Worm (Caenorhabditis elegans): ENCODE data around the gene alh-13.

The alh-13 gene

ce11 chrX:12819512-12819911 is 37.3 kb downstream of the alh-13 start:
- TF ChIP-seq lim-6 (tag; optimal IDR thresholded peaks at IDR 0.05) (no peak), ceh-45 (GFP tag; IDR thresholded peaks at IDR 0.05) (no peak), pag-3 (tag; optimal IDR thresholded peaks at IDR 0.05; ENCODE audit: borderline replicate concordance) (no peak), ama-1 (optimal IDR thresholded peaks at IDR 0.05) (no peak), che-1 (tag; optimal IDR thresholded peaks at IDR 0.05) (no peak), hlh-6 (tag; optimal IDR thresholded peaks at IDR 0.05) (no peak), fkh-6 (tag; optimal IDR thresholded peaks at IDR 0.05) (no peak)

- TF ChIP-seq ceh-19 (GFP tag; optimal IDR thresholded peaks at IDR 0.05) (no peak), pha-4 (tag; optimal IDR thresholded peaks at IDR 0.05) (no peak), dmd-4 (tag; optimal IDR thresholded peaks at IDR 0.05; ENCODE audit: borderline replicate concordance) (no peak), ceh-22 (tag; optimal IDR thresholded peaks at IDR 0.05) (no peak), fkh-6 (tag; optimal IDR thresholded peaks at IDR 0.05) (no peak), rnt-1 (tag; optimal IDR thresholded peaks at IDR 0.05) (no peak), tbx-7 (tag; optimal IDR thresholded peaks at IDR 0.05) (no peak), ceh-24 (tag; optimal IDR thresholded peaks at IDR 0.05) (no peak), C08G9.2 (tag; optimal IDR thresholded peaks at IDR 0.05) (no peak), npax-4 (tag; optimal IDR thresholded peaks at IDR 0.05) (no peak), elt-2 (tag; optimal IDR thresholded peaks at IDR 0.05) (no peak), sox-4 (tag; optimal IDR thresholded peaks at IDR 0.05) (no peak), pqm-1 (tag; optimal IDR thresholded peaks at IDR 0.05) (no peak)
These were observed 43.0 kb downstream of the alh-13 start for ce11 chrX:12825174-12825573.

- no peak for TF ChIP-seq elt-4 (tag; optimal IDR thresholded peaks at IDR 0.05)
- TF ChIP-seq lim-6 (tag; optimal IDR thresholded peaks at IDR 0.05): no peak
- TF ChIP-seq hlh-15 (tag; optimal IDR thresholded peaks at IDR 0.05): no peak
- no peak for TF ChIP-seq pat-9 (tag; optimal IDR thresholded peaks at IDR 0.05)
- no peak for TF ChIP-seq unc-3 (GFP tag; conservative IDR thresholded peaks at IDR 0.05)
- TF ChIP-seq unc-3 (tag; optimal IDR thresholded peaks at IDR 0.05): no peak
- TF ChIP-seq nhr-232 (tag; optimal IDR thresholded peaks at IDR 0.05): no peak
- no peak for TF ChIP-seq ceh-22 (tag; optimal IDR thresholded peaks at IDR 0.05)
- no peak for TF ChIP-seq Y22D7AL.16 (tag; optimal IDR thresholded peaks at IDR 0.05)
- no peak for TF ChIP-seq ceh-48 (tag; optimal IDR thresholded peaks at IDR 0.05)
- no peak for TF ChIP-seq hlh-30 (tag; optimal IDR thresholded peaks at IDR 0.05; ENCODE audit: insufficient read depth)
- TF ChIP-seq rnt-1 (tag; optimal IDR thresholded peaks at IDR 0.05): no peak
- no peak for TF ChIP-seq ets-4 (tag; optimal IDR thresholded peaks at IDR 0.05)
- TF ChIP-seq npax-4 (tag; optimal IDR thresholded peaks at IDR 0.05): no peak
- no peak for TF ChIP-seq pag-3 (tag; optimal IDR thresholded peaks at IDR 0.05; ENCODE audit: borderline replicate concordance)
- TF ChIP-seq pha-2 (tag; optimal IDR thresholded peaks at IDR 0.05): no peak
- TF ChIP-seq pros-1 (tag; optimal IDR thresholded peaks at IDR 0.05): no peak
- TF ChIP-seq hlh-6 (tag; optimal IDR thresholded peaks at IDR 0.05): no peak
These were observed 44.6 kb downstream of the alh-13 start for ce11 chrX:12826782-12827181.

ce11 chrX:12827741-12828408 is 45.7 kb downstream of the alh-13 start:
- TF ChIP-seq gmeb-2 (tag; optimal IDR thresholded peaks at IDR 0.05): no peak
- no peak for TF ChIP-seq ceh-9 (tag; optimal IDR thresholded peaks at IDR 0.05)
- no peak for TF ChIP-seq nhr-232 (tag; optimal IDR thresholded peaks at IDR 0.05)

- TF ChIP-seq gmeb-2 (tag; optimal IDR thresholded peaks at IDR 0.05) (no peak), ceh-48 (tag; optimal IDR thresholded peaks at IDR 0.05) (no peak)
These were observed 46.9 kb downstream of the alh-13 start for ce11 chrX:12829055-12829454.

- TF ChIP-seq elt-2 (tag; optimal IDR thresholded peaks at IDR 0.05) (peak; percentile 35), ceh-31 (tag; optimal IDR thresholded peaks at IDR 0.05) (no peak)
These were observed 52.7 kb downstream of the alh-13 start for ce11 chrX:12834848-12835247.
